Fruit fly (Drosophila melanogaster) whole organism, embryonic: ENCODE data around the gene HDAC4.

Experiments
- Bgb ChIP-seq: fragments of 200-800 bp; sonication (Bioruptor generic); IDR thresholded peaks from 2 replicates; pipeline ENCODE4 v1.3.6; 2022; ENCODE audit warnings: missing biosample characterization, missing genetic modification characterization; ENCODE audit not compliant: partially characterized antibody
- CG10267 ChIP-seq: fragments of 200-800 bp; sonication (Bioruptor generic); optimal IDR thresholded peaks from 2 replicates; lab custom pipeline; 2018; ENCODE audit warnings: missing biosample characterization, mild to moderate bottlenecking, missing genetic modification characterization, moderate library complexity
- CG10366 ChIP-seq: fragments of 200-800 bp; sonication (Bioruptor generic); IDR thresholded peaks from 2 replicates; pipeline ENCODE4 v1.3.6; 2022; ENCODE audit warnings: missing biosample characterization, missing genetic modification characterization
- CG11085 ChIP-seq: fragments of 200-800 bp; sonication (Bioruptor generic); IDR thresholded peaks from 2 replicates; pipeline ENCODE4 v1.3.6; 2022; ENCODE audit warnings: missing biosample characterization, missing genetic modification characterization
- CG11247 ChIP-seq: fragments of 200-800 bp; sonication (Bioruptor generic); IDR thresholded peaks from 2 replicates; pipeline ENCODE4 v1.3.6; 2022; ENCODE audit warnings: missing biosample characterization, missing genetic modification characterization
- CG1233 ChIP-seq: fragments of 200-800 bp; sonication (Bioruptor generic); optimal IDR thresholded peaks from 4 replicates; lab custom pipeline; 2018; ENCODE audit warnings: missing biosample characterization, mild to moderate bottlenecking, missing genetic modification characterization
- CG15011 ChIP-seq: fragments of 200-800 bp; sonication (Bioruptor generic); optimal IDR thresholded peaks from 3 replicates; lab custom pipeline; 2018; ENCODE audit warnings: missing biosample characterization, mild to moderate bottlenecking, missing genetic modification characterization
- CG15073 ChIP-seq: fragments of 200-800 bp; sonication (Bioruptor generic); optimal IDR thresholded peaks from 2 replicates; lab custom pipeline; 2016; ENCODE audit warnings: missing biosample characterization, missing genetic modification characterization
- CG15479 ChIP-seq: fragments of 200-800 bp; sonication (Bioruptor generic); optimal IDR thresholded peaks from 3 replicates; lab custom pipeline; 2019; ENCODE audit warnings: missing biosample characterization, mild to moderate bottlenecking, missing genetic modification characterization, moderate library complexity
- CG18011 ChIP-seq: fragments of 200-800 bp; sonication (Bioruptor generic); optimal IDR thresholded peaks from 2 replicates; lab custom pipeline; 2017; ENCODE audit warnings: missing biosample characterization, missing genetic modification characterization, mild to moderate bottlenecking, moderate library complexity, missing genotype
- CG2199 ChIP-seq: fragments of 200-800 bp; sonication (Bioruptor generic); IDR thresholded peaks from 3 replicates; pipeline ENCODE4 v1.3.6; 2022; ENCODE audit warnings: missing biosample characterization, missing genetic modification characterization
- CG3065 ChIP-seq: fragments of 200-800 bp; sonication (Bioruptor generic); optimal IDR thresholded peaks from 2 replicates; lab custom pipeline; 2016; ENCODE audit warnings: missing biosample characterization, missing genetic modification characterization
- CG4282 ChIP-seq: fragments of 200-800 bp; sonication (Bioruptor generic); optimal IDR thresholded peaks from 2 replicates; lab custom pipeline; 2016; ENCODE audit warnings: missing biosample characterization, missing genetic modification characterization
- CG4730 ChIP-seq: fragments of 200-800 bp; sonication (Bioruptor generic); IDR thresholded peaks from 2 replicates; pipeline ENCODE4 v1.3.6; 2022; ENCODE audit warnings: missing biosample characterization, missing genetic modification characterization
- CG5245 ChIP-seq: fragments of 200-800 bp; sonication (Bioruptor generic); optimal IDR thresholded peaks from 3 replicates; lab custom pipeline; 2016; ENCODE audit warnings: missing biosample characterization, missing genetic modification characterization
- CG7963 ChIP-seq: fragments of 200-800 bp; sonication (Bioruptor generic); IDR thresholded peaks from 3 replicates; pipeline ENCODE4 v1.3.6; 2022; ENCODE audit warnings: missing biosample characterization, missing genetic modification characterization; ENCODE audit not compliant: partially characterized antibody
- CG9215 ChIP-seq: fragments of 200-800 bp; sonication (Bioruptor generic); IDR thresholded peaks from 2 replicates; pipeline ENCODE4 v1.3.6; 2022; ENCODE audit warnings: missing biosample characterization, missing genetic modification characterization
- CG9437 ChIP-seq: fragments of 200-800 bp; sonication (Bioruptor generic); optimal IDR thresholded peaks from 2 replicates; lab custom pipeline; 2018; ENCODE audit warnings: missing biosample characterization, mild to moderate bottlenecking, missing genetic modification characterization
- CG9797 ChIP-seq: fragments of 200-800 bp; sonication (Bioruptor generic); optimal IDR thresholded peaks from 3 replicates; lab custom pipeline; 2018; ENCODE audit warnings: missing biosample characterization, mild to moderate bottlenecking, missing genetic modification characterization
- Deaf1 ChIP-seq: fragments of 200-800 bp; optimal IDR thresholded peaks from 3 replicates; lab custom pipeline; 2019; ENCODE audit warnings: missing biosample characterization, mild to moderate bottlenecking, missing genetic modification characterization, moderate library complexity
- Dip2 ChIP-seq: fragments of 200-800 bp; sonication (Bioruptor generic); IDR thresholded peaks from 2 replicates; pipeline ENCODE4 v1.3.6; 2022; ENCODE audit warnings: missing biosample characterization, missing genetic modification characterization
- Ets65A ChIP-seq: fragments of 200-800 bp; sonication (Bioruptor generic); peaks from one replicate; lab custom pipeline; 2016; ENCODE audit warnings: missing biosample characterization, missing genetic modification characterization
- Fer2 ChIP-seq: fragments of 200-800 bp; sonication (Bioruptor generic); optimal IDR thresholded peaks from 2 replicates; lab custom pipeline; 2018; ENCODE audit warnings: missing biosample characterization, mild to moderate bottlenecking, missing genetic modification characterization, moderate library complexity
- HLH3B ChIP-seq: fragments of 200-800 bp; sonication (Bioruptor generic); IDR thresholded peaks from 2 replicates; pipeline ENCODE4 v1.3.6; 2022; ENCODE audit warnings: missing biosample characterization, missing genetic modification characterization
- HmgD ChIP-seq: fragments of 200-800 bp; sonication (Bioruptor generic); optimal IDR thresholded peaks from 3 replicates; lab custom pipeline; 2016; ENCODE audit warnings: missing biosample characterization, missing genetic modification characterization
- Kr ChIP-seq: fragments of 200-800 bp; sonication (Bioruptor generic); optimal IDR thresholded peaks from 2 replicates; lab custom pipeline; 2017; ENCODE audit warnings: missing biosample characterization, mild to moderate bottlenecking, missing genetic modification characterization
- MTF-1 ChIP-seq: fragments of 200-800 bp; sonication (Bioruptor generic); optimal IDR thresholded peaks from 2 replicates; lab custom pipeline; 2018; ENCODE audit warnings: missing biosample characterization, mild to moderate bottlenecking, missing genetic modification characterization, borderline replicate concordance
- Ptx1 ChIP-seq: fragments of 200-800 bp; sonication (Bioruptor generic); IDR thresholded peaks from 2 replicates; pipeline ENCODE4 v1.3.6; 2022; ENCODE audit warnings: missing biosample characterization, missing genetic modification characterization
- Tbp ChIP-seq: fragments of >200 bp; optimal IDR thresholded peaks from 2 replicates; lab custom pipeline; 2018; ENCODE audit warnings: missing biosample characterization, missing genetic modification characterization
- chif ChIP-seq, 2 experiments: fragments of 200-800 bp; sonication (Bioruptor generic); optimal IDR thresholded peaks; 3 replicates each; lab custom pipeline; 2016; ENCODE audit warnings: missing biosample characterization in 2 of 2, missing genetic modification characterization in 2 of 2
- crp ChIP-seq, 2 experiments: fragments of 200-800 bp; sonication (Bioruptor generic); optimal IDR thresholded peaks; 2 replicates in 1 of 2; 3 replicates in 1 of 2; lab custom pipeline; 2017; ENCODE audit warnings: missing biosample characterization in 2 of 2, missing genetic modification characterization in 2 of 2, mild to moderate bottlenecking in 1 of 2, moderate library complexity in 1 of 2
- dmrt99B ChIP-seq: fragments of 200-800 bp; sonication (Bioruptor generic); optimal IDR thresholded peaks from 2 replicates; lab custom pipeline; 2018; ENCODE audit warnings: missing biosample characterization, mild to moderate bottlenecking, missing genetic modification characterization, moderate library complexity
- esg ChIP-seq: fragments of 200-800 bp; sonication (Bioruptor generic); conservative IDR thresholded peaks from 2 replicates; pipeline ENCODE4 v1.3.6; 2022; ENCODE audit warnings: missing biosample characterization, missing genetic modification characterization
- ewg ChIP-seq: fragments of 200-800 bp; sonication (Bioruptor generic); optimal IDR thresholded peaks from 3 replicates; lab custom pipeline; 2017; ENCODE audit warnings: mild to moderate bottlenecking, missing biosample characterization, missing genetic modification reagents, missing genetic modification characterization
- fd102C ChIP-seq: fragments of 200-800 bp; sonication (Bioruptor generic); optimal IDR thresholded peaks from 2 replicates; lab custom pipeline; 2018; ENCODE audit warnings: missing biosample characterization, mild to moderate bottlenecking, missing genetic modification characterization, moderate library complexity
- hb ChIP-seq: fragments of 200-800 bp; sonication (Bioruptor generic); IDR thresholded peaks from 3 replicates; pipeline ENCODE4 v1.3.6; 2022; ENCODE audit warnings: missing biosample characterization, missing genetic modification characterization; ENCODE audit not compliant: partially characterized antibody
- ken ChIP-seq: fragments of 200-800 bp; sonication (Bioruptor generic); IDR thresholded peaks from 3 replicates; pipeline ENCODE4 v1.3.6; 2022; ENCODE audit warnings: missing biosample characterization, missing genetic modification characterization
- lbe ChIP-seq: fragments of 200-800 bp; sonication (Bioruptor generic); optimal IDR thresholded peaks from 2 replicates; lab custom pipeline; 2016; ENCODE audit warnings: missing biosample characterization, mild to moderate bottlenecking, missing genetic modification characterization
- lov ChIP-seq, 2 experiments: fragments of 200-800 bp in 1 of 2; fragments of >200 bp in 1 of 2; sonication (Bioruptor generic) in 1 of 2; IDR thresholded peaks in 1 of 2; optimal IDR thresholded peaks in 1 of 2; 2 replicates in 1 of 2; 3 replicates in 1 of 2; pipeline versions ENCODE4 v1.3.6 to Lab custom; 2017 to 2022; ENCODE audit warnings: missing biosample characterization in 1 of 2, missing genetic modification characterization in 1 of 2
- luna ChIP-seq: fragments of 200-800 bp; sonication (Bioruptor generic); optimal IDR thresholded peaks from 2 replicates; lab custom pipeline; 2016; ENCODE audit warnings: missing biosample characterization, missing genetic modification characterization
- mld ChIP-seq: fragments of 200-800 bp; sonication (Bioruptor generic); IDR thresholded peaks from 3 replicates; pipeline ENCODE4 v1.3.6; 2022; ENCODE audit warnings: missing biosample characterization, missing genetic modification characterization; ENCODE audit not compliant: partially characterized antibody
- oc ChIP-seq: fragments of 200-800 bp; sonication (Bioruptor generic); optimal IDR thresholded peaks from 2 replicates; lab custom pipeline; 2018; ENCODE audit warnings: missing biosample characterization, mild to moderate bottlenecking, missing genetic modification characterization, moderate library complexity
- phol ChIP-seq: fragments of 200-800 bp; sonication (Bioruptor generic); optimal IDR thresholded peaks from 3 replicates; lab custom pipeline; 2018; ENCODE audit warnings: missing biosample characterization, mild to moderate bottlenecking, missing genetic modification characterization, moderate library complexity
- pros ChIP-seq: fragments of 200-800 bp; sonication (Bioruptor generic); optimal IDR thresholded peaks from 3 replicates; lab custom pipeline; 2019; ENCODE audit warnings: missing biosample characterization, mild to moderate bottlenecking, missing genetic modification characterization, moderate library complexity
- salm ChIP-seq: fragments of 200-800 bp; sonication (Bioruptor generic); optimal IDR thresholded peaks from 2 replicates; lab custom pipeline; 2018; ENCODE audit warnings: missing biosample characterization, mild to moderate bottlenecking, missing genetic modification characterization
- seq ChIP-seq: fragments of 200-800 bp; sonication (Bioruptor generic); IDR thresholded peaks from 2 replicates; pipeline ENCODE4 v1.3.6; 2022; ENCODE audit warnings: missing biosample characterization, missing genetic modification characterization
- so ChIP-seq: fragments of 200-800 bp; sonication (Bioruptor generic); IDR thresholded peaks from 3 replicates; pipeline ENCODE4 v1.3.6; 2022; ENCODE audit warnings: missing biosample characterization, missing genetic modification characterization
- sqz ChIP-seq: fragments of 200-800 bp; sonication (Bioruptor generic); optimal IDR thresholded peaks from 3 replicates; lab custom pipeline; 2018; ENCODE audit warnings: missing biosample characterization, mild to moderate bottlenecking, missing genetic modification characterization
- ttk ChIP-seq: fragments of 200-800 bp; sonication (Bioruptor generic); IDR thresholded peaks from 2 replicates; pipeline ENCODE4 v2.1.2; 2022; ENCODE audit warnings: missing biosample characterization, missing genetic modification characterization
- zen ChIP-seq: fragments of 200-800 bp; sonication (Bioruptor generic); optimal IDR thresholded peaks from 3 replicates; lab custom pipeline; 2018; ENCODE audit warnings: missing biosample characterization, mild to moderate bottlenecking, missing genetic modification characterization, moderate library complexity

Gene HDAC4

DNA sequence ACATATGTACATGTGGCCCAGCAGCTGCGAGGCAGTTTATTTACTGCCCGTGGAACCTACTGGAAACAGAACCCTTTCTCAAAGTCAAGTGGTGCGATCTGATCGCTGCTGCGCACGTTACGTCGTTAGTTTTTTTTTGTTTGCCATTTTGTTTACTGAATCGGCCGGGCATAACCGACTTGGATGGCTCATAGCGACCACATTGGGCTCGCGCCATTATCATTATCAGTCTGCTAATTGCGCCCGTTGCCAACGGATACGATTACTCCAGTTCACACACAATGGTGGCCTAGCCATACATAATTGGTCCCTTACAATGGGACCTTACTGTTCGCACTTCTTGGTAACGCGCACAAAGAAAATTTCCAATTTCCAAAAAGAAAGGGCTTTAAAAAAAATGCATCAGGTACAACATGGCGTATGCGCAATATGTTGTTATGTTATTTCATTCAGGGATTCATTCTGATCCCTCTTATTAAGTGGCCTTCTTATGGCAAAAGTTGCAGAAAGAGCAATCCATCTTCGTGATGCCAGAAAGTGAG is 47.3 kb upstream of the HDAC4 start (continued):
- TF ChIP-seq Kr (GFP tag; lab: Kevin White, UChicago) (no peak), CG9437 (GFP tag; lab: Kevin White, UChicago) (peak; percentile 25), CG15479 (no peak), CG4282 (GFP tag; lab: Kevin White, UChicago) (no peak), CG11247 (GFP tag; lab: Robert Waterston, UW) (no peak), dmrt99B (tag; lab: Kevin White, UChicago) (no peak), fd102C (GFP tag; lab: Kevin White, UChicago) (no peak), lov (optimal IDR thresholded peaks at IDR 0.05; lab: Kevin White, UChicago) (no peak), lov (GFP tag; IDR thresholded peaks at IDR 0.05; lab: Robert Waterston, UW) (no peak), so (GFP tag; lab: Robert Waterston, UW) (no peak), CG3065 (GFP tag; lab: Kevin White, UChicago) (no peak), ewg (GFP tag; lab: Kevin White, UChicago) (no peak), CG15011 (GFP tag; lab: Kevin White, UChicago) (no peak), zen (no peak), seq (GFP tag; lab: Robert Waterston, UW) (no peak), salm (tag; lab: Kevin White, UChicago) (no peak), HmgD (GFP tag; lab: Kevin White, UChicago) (no peak), lbe (GFP tag; lab: Kevin White, UChicago) (no peak), MTF-1 (GFP tag; lab: Kevin White, UChicago) (peak; percentile 76), HLH3B (GFP tag; lab: Robert Waterston, UW) (no peak), CG1233 (GFP tag; lab: Kevin White, UChicago) (no peak), hb (no peak), ken (GFP tag; lab: Robert Waterston, UW) (no peak), CG18011 (GFP tag; lab: Kevin White, UChicago) (no peak), mld (GFP tag; lab: Robert Waterston, UW) (no peak), ttk (no peak), CG10366 (GFP tag; lab: Robert Waterston, UW) (no peak), oc (tag; lab: Kevin White, UChicago) (no peak), Deaf1 (no peak), esg (GFP tag; lab: Robert Waterston, UW) (no peak), CG4730 (GFP tag; lab: Robert Waterston, UW) (no peak), CG9797 (GFP tag; lab: Kevin White, UChicago) (no peak), CG2199 (no peak), phol (tag; lab: Kevin White, UChicago) (peak; percentile 2), CG9215 (GFP tag; lab: Robert Waterston, UW) (peak; percentile 44; the same call in 1 of the 2 replicates), CG11085 (GFP tag; lab: Robert Waterston, UW) (no peak), Ptx1 (GFP tag; lab: Robert Waterston, UW) (no peak), sqz (GFP tag; lab: Kevin White, UChicago) (peak; percentile 32), Bgb (GFP tag; lab: Robert Waterston, UW) (no peak), Fer2 (tag; lab: Kevin White, UChicago) (no peak), CG7963 (no peak), Tbp (GFP tag; lab: Kevin White, UChicago) (no peak), Dip2 (no peak), luna (GFP tag; lab: Kevin White, UChicago) (no peak), CG10267 (tag; lab: Kevin White, UChicago) (no peak), pros (GFP tag; lab: Kevin White, UChicago) (no peak), CG15073 (GFP tag; lab: Kevin White, UChicago) (no peak), Ets65A (GFP tag; lab: Kevin White, UChicago) (peak; percentile 95), CG5245 (GFP tag; lab: Kevin White, UChicago) (no peak), crp (GFP tag; optimal IDR thresholded peaks at IDR 0.05; lab: Kevin White, UChicago) (no peak), chif (GFP tag; optimal IDR thresholded peaks at IDR 0.05; lab: Kevin White, UChicago) (no peak)
